Fruit fly (Drosophila melanogaster): Measurements from ENCODE around the gene Cpr73D.

The Cpr73D gene

DNA sequence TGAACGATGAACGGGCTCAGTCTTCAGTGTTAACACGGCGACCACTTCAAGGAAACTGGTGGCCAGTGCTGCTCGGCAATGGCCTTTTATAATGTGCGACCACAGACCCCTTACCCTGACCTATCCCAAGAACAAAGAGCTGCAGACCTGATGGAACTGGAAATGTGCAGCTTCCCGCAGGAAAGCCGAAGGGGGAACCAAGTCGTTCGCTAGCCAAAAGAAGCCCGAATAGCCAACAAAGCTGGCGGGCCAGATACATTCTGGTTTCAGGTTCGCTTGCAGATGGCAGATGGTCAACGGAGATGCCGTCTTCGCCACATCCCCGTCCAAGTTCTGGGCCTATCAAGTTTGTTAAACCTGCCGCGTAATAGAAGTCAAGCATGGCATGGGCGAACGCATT, 30.1 kb downstream of the Cpr73D start, which contains the start of gene CG13023:
Gene CG13023 (minus strand): TSS at position 60 of the 400 bp plus-strand sequence.
- TF ChIP-seq Sox102F (GFP tag; optimal IDR thresholded peaks at IDR 0.05) (no peak), Ets21C (GFP tag; optimal IDR thresholded peaks at IDR 0.05) (no peak), CG10631 (GFP tag; optimal IDR thresholded peaks at IDR 0.05) (no peak), CG6276 (GFP tag; optimal IDR thresholded peaks at IDR 0.05) (no peak), CG3919 (GFP tag; optimal IDR thresholded peaks at IDR 0.05) (peak; percentile 2), vri (GFP tag; optimal IDR thresholded peaks at IDR 0.05) (no peak), CG10669 (GFP tag; optimal IDR thresholded peaks at IDR 0.05) (no peak), CG6854 (GFP tag; optimal IDR thresholded peaks at IDR 0.05) (no peak), Lpt (GFP tag; optimal IDR thresholded peaks at IDR 0.05) (no peak), Hr38 (GFP tag; optimal IDR thresholded peaks at IDR 0.05) (no peak), CG11902 (GFP tag; optimal IDR thresholded peaks at IDR 0.05) (no peak), CG8119 (GFP tag; IDR thresholded peaks at IDR 0.05) (no peak), Sox15 (GFP tag; optimal IDR thresholded peaks at IDR 0.05) (no peak), spab (GFP tag; optimal IDR thresholded peaks at IDR 0.05) (no peak), CG8319 (GFP tag; optimal IDR thresholded peaks at IDR 0.05) (no peak), lz (GFP tag; optimal IDR thresholded peaks at IDR 0.05) (no peak), Hr39 (GFP tag; optimal IDR thresholded peaks at IDR 0.05) (no peak), CG9139 (GFP tag; optimal IDR thresholded peaks at IDR 0.05) (peak; percentile 8), fd85E (GFP tag; optimal IDR thresholded peaks at IDR 0.05) (no peak), eg (GFP tag; IDR thresholded peaks at IDR 0.05) (0 out of 3 replicates have a peak, but pooled peaks have one; percentile 22), CG4318 (GFP tag; optimal IDR thresholded peaks at IDR 0.05) (no peak), fkh (GFP tag; optimal IDR thresholded peaks at IDR 0.05) (no peak), Eip93F (GFP tag; optimal IDR thresholded peaks at IDR 0.05) (no peak), CG32006 (GFP tag; optimal IDR thresholded peaks at IDR 0.05) (no peak), CG16779 (tag; optimal IDR thresholded peaks at IDR 0.05) (no peak), CG6808 (GFP tag; optimal IDR thresholded peaks at IDR 0.05) (peak; percentile 9), net (GFP tag; optimal IDR thresholded peaks at IDR 0.05) (no peak), fd59A (GFP tag; optimal IDR thresholded peaks at IDR 0.05) (no peak), Eip75B (GFP tag; optimal IDR thresholded peaks at IDR 0.05) (no peak), CG6792 (GFP tag; optimal IDR thresholded peaks at IDR 0.05) (no peak), salr (GFP tag; optimal IDR thresholded peaks at IDR 0.05) (no peak), CG3032 (tag; optimal IDR thresholded peaks at IDR 0.05) (no peak), CG11294 (GFP tag; IDR thresholded peaks at IDR 0.05) (no peak), CG11762 (GFP tag; optimal IDR thresholded peaks at IDR 0.05; ENCODE audit: insufficient read depth) (no peak), dac (GFP tag; optimal IDR thresholded peaks at IDR 0.05) (no peak), ss (GFP tag; optimal IDR thresholded peaks at IDR 0.05) (peak in 1 of 2 experiments; percentile 44), Gug (GFP tag; IDR thresholded peaks at IDR 0.05) (no peak), Blimp-1 (GFP tag; optimal IDR thresholded peaks at IDR 0.05) (no peak), achi (GFP tag; optimal IDR thresholded peaks at IDR 0.05) (no peak), svp (GFP tag) (no peak), pdm3 (GFP tag; optimal IDR thresholded peaks at IDR 0.05) (no peak), Hr4 (GFP tag; optimal IDR thresholded peaks at IDR 0.05) (no peak), Sox14 (GFP tag; optimal IDR thresholded peaks at IDR 0.05) (peak; percentile 69), CG8632 (GFP tag; optimal IDR thresholded peaks at IDR 0.05) (no peak), Ets96B (tag; optimal IDR thresholded peaks at IDR 0.05) (no peak), CG6163 (GFP tag; IDR thresholded peaks at IDR 0.05) (no peak), CG31627 (GFP tag; optimal IDR thresholded peaks at IDR 0.05) (no peak), topi (GFP tag; optimal IDR thresholded peaks at IDR 0.05) (no peak), cyc (GFP tag; optimal IDR thresholded peaks at IDR 0.05) (no peak), Eip78C (GFP tag) (no peak), Met (GFP tag; optimal IDR thresholded peaks at IDR 0.05) (no peak), Smox (GFP tag; optimal IDR thresholded peaks at IDR 0.05) (no peak), CG1621 (tag; optimal IDR thresholded peaks at IDR 0.05) (peak; percentile 16)

Data from whole organism, prepupa.